Fruit fly (Drosophila melanogaster): ENCODE data around the gene CG46339.

- no peak for TF ChIP-seq CG6854 (GFP tag; optimal IDR thresholded peaks at IDR 0.05)
- TF ChIP-seq CG10565 (GFP tag; optimal IDR thresholded peaks at IDR 0.05): no peak
- TF ChIP-seq B-H2 (GFP tag; optimal IDR thresholded peaks at IDR 0.05): no peak
- TF ChIP-seq Mrtf (GFP tag; IDR thresholded peaks at IDR 0.05): no peak
- no peak for TF ChIP-seq CG10209 (GFP tag; optimal IDR thresholded peaks at IDR 0.05)
- no peak for TF ChIP-seq bsh (GFP tag; optimal IDR thresholded peaks at IDR 0.05)
- no peak for TF ChIP-seq CG4360 (GFP tag; IDR thresholded peaks at IDR 0.05)
- TF ChIP-seq wek (GFP tag; optimal IDR thresholded peaks at IDR 0.05): no peak
- peak; percentile 81 for TF ChIP-seq CG8478 (optimal IDR thresholded peaks at IDR 0.05)
- TF ChIP-seq CG8281 (tag; optimal IDR thresholded peaks at IDR 0.05): no peak
- TF ChIP-seq CG11085 (GFP tag; IDR thresholded peaks at IDR 0.05): no peak
- no peak for TF ChIP-seq Hr51 (GFP tag; optimal IDR thresholded peaks at IDR 0.05)
Measured at dm6 chr3R:26869431-26869830, 46.1 kb upstream of the CG46339 start.
